Fruit fly (Drosophila melanogaster) whole organism, larva: ENCODE measurements around the gene CG2901.

Experiments
- noc ChIP-seq: fragments of 200-800 bp; sonication (Bioruptor generic); optimal IDR thresholded peaks from 3 replicates; lab custom pipeline; 2019; ENCODE audit warnings: missing biosample characterization, mild to moderate bottlenecking, missing genetic modification characterization, moderate library complexity

The CG2901 gene

dm6 chrX:3867782-3868181 is 39.8 kb downstream of the CG2901 start:
- no peak for TF ChIP-seq noc (tag; lab: Kevin White, UChicago)

- TF ChIP-seq noc (tag; lab: Kevin White, UChicago): no peak
These were observed 40.5 kb downstream of the CG2901 start, which contains the start of gene CG2930 for dm6 chrX:3868456-3869023. TSS of gene CG2930 (plus strand) at chrX:3868973.

dm6 chrX:3869092-3869491 is 41.1 kb downstream of the CG2901 start:
- TF ChIP-seq noc (tag; lab: Kevin White, UChicago): peak; percentile 70

dm6 chrX:3870577-3870976 is 42.6 kb downstream of the CG2901 start:
- peak; percentile 52 for TF ChIP-seq noc (tag; lab: Kevin White, UChicago)

dm6 chrX:3871889-3872409 is 44.0 kb downstream of the CG2901 start, which contains the start of gene yin:
TSS of gene yin (minus strand) at chrX:3871939.
- peak; percentile 18 for TF ChIP-seq noc (tag; lab: Kevin White, UChicago)

- no peak for TF ChIP-seq noc (tag; lab: Kevin White, UChicago)
These were observed 46.5 kb downstream of the CG2901 start for dm6 chrX:3874452-3874851.

- no peak for TF ChIP-seq noc (tag; lab: Kevin White, UChicago)
These were observed 47.0 kb downstream of the CG2901 start for dm6 chrX:3874949-3875348.

- TF ChIP-seq noc (tag; lab: Kevin White, UChicago): peak; percentile 2
These were observed 52.8 kb downstream of the CG2901 start, which contains the start of gene VhaAC39-1 for dm6 chrX:3880645-3881316. TSS of gene VhaAC39-1 (plus strand) at chrX:3880748.
